Worm (Caenorhabditis elegans) whole organism, L1 larva: ENCODE data around the gene Y51H4A.5.

Experiments used
- C04F5.9 ChIP-seq: sonication (generic microtip); optimal IDR thresholded peaks from 2 replicates; lab custom pipeline; 2016; ENCODE audit warnings: missing genetic modification characterization, missing compliant biosample characterization
- C16A3.4 ChIP-seq: fragments of 150-350 bp; optimal IDR thresholded peaks from 2 replicates; lab custom pipeline; 2014; ENCODE audit warnings: missing biosample characterization, missing genetic modification characterization
- F16B12.6 ChIP-seq: fragments of 150-350 bp; optimal IDR thresholded peaks from 2 replicates; lab custom pipeline; 2014; ENCODE audit warnings: missing biosample characterization, missing genetic modification characterization
- aha-1 ChIP-seq: fragments of 150-350 bp; optimal IDR thresholded peaks from 2 replicates; lab custom pipeline; 2014; ENCODE audit warnings: missing biosample characterization, missing genetic modification characterization
- alr-1 ChIP-seq: fragments of 200-800 bp; sonication (Bioruptor generic); optimal IDR thresholded peaks from 2 replicates; lab custom pipeline; 2018; ENCODE audit warnings: borderline replicate concordance, mild to moderate bottlenecking, missing genetic modification characterization, missing compliant biosample characterization
- ceh-63 ChIP-seq: fragments of 200-800 bp; sonication (Bioruptor generic); optimal IDR thresholded peaks from 2 replicates; lab custom pipeline; 2018; ENCODE audit warnings: mild to moderate bottlenecking, missing genetic modification characterization, missing compliant biosample characterization
- ceh-90 ChIP-seq: sonication (generic microtip); optimal IDR thresholded peaks from 2 replicates; lab custom pipeline; 2016; ENCODE audit warnings: missing genetic modification characterization, missing compliant biosample characterization
- dpl-1 ChIP-seq, 3 experiments: fragments of 150-350 bp in 2 of 3; sonication (generic microtip) in 1 of 3; optimal IDR thresholded peaks; 2 replicates each; lab custom pipeline; 2014 to 2017; ENCODE audit warnings: missing biosample characterization in 3 of 3, missing genetic modification characterization in 3 of 3, missing genetic modification reagents in 3 of 3
- dsc-1 ChIP-seq: sonication (generic microtip); optimal IDR thresholded peaks from 2 replicates; lab custom pipeline; 2016; ENCODE audit warnings: mild to moderate bottlenecking, missing genetic modification characterization, missing compliant biosample characterization
- efl-1 ChIP-seq, 4 experiments: fragments of 150-350 bp; optimal IDR thresholded peaks in 3 of 4; peaks in 1 of 4; 1 replicate in 1 of 4; 2 replicates in 3 of 4; lab custom pipeline; 2014; ENCODE audit warnings: missing biosample characterization in 2 of 4, missing genetic modification characterization in 2 of 4, missing genetic modification reagents in 2 of 4
- egl-27 ChIP-seq, 2 experiments: fragments of 150-350 bp in 1 of 2; sonication (generic microtip); optimal IDR thresholded peaks; 3 replicates each; lab custom pipeline; 2017 to 2018; ENCODE audit warnings: missing biosample characterization in 2 of 2, missing genetic modification characterization in 2 of 2, missing genetic modification reagents in 2 of 2
- elt-2 ChIP-seq: sonication (generic microtip); optimal IDR thresholded peaks from 2 replicates; lab custom pipeline; 2016; ENCODE audit warnings: missing genetic modification characterization, mild to moderate bottlenecking, inconsistent platforms, missing compliant biosample characterization, missing genetic modification reagents
- elt-3 ChIP-seq, 6 experiments: fragments of 150-350 bp in 1 of 6; sonication (generic microtip); optimal IDR thresholded peaks; 2 replicates each; lab custom pipeline; 2017 to 2018; ENCODE audit warnings: missing biosample characterization in 6 of 6, missing genetic modification characterization in 6 of 6, inconsistent platforms in 1 of 6
- ets-5 ChIP-seq: fragments of 200-800 bp; sonication (Bioruptor generic); IDR thresholded peaks from 2 replicates; pipeline ENCODE4 v1.3.6; 2022; ENCODE audit warnings: missing genetic modification characterization, missing compliant biosample characterization
- fkh-10 ChIP-seq: sonication (generic microtip); optimal IDR thresholded peaks from 2 replicates; lab custom pipeline; 2017; ENCODE audit warnings: missing biosample characterization, missing genetic modification reagents, missing genetic modification characterization
- fkh-8 ChIP-seq: sonication (generic microtip); optimal IDR thresholded peaks from 2 replicates; lab custom pipeline; 2016; ENCODE audit warnings: mild to moderate bottlenecking, missing genetic modification characterization, missing compliant biosample characterization
- fos-1 ChIP-seq: fragments of 150-350 bp; optimal IDR thresholded peaks from 2 replicates; lab custom pipeline; 2014; ENCODE audit warnings: missing biosample characterization, missing genetic modification characterization
- grh-1 ChIP-seq: fragments of 200-800 bp; sonication (Bioruptor generic); IDR thresholded peaks from 2 replicates; pipeline ENCODE4 v1.3.6; 2022; ENCODE audit warnings: missing genetic modification reagents, missing genetic modification characterization, missing compliant biosample characterization
- lin-13 ChIP-seq: fragments of 150-350 bp; optimal IDR thresholded peaks from 2 replicates; lab custom pipeline; 2014; ENCODE audit warnings: missing biosample characterization, missing genetic modification reagents, missing genetic modification characterization
- lin-14 ChIP-seq: fragments of 200-800 bp; sonication (Bioruptor generic); optimal IDR thresholded peaks from 2 replicates; lab custom pipeline; 2018; ENCODE audit warnings: mild to moderate bottlenecking, missing genetic modification characterization, moderate library complexity, missing compliant biosample characterization
- lin-35 ChIP-seq, 2 experiments: fragments of 150-350 bp; optimal IDR thresholded peaks; 2 replicates each; lab custom pipeline; 2014; ENCODE audit warnings: missing biosample characterization in 2 of 2, missing genetic modification characterization in 2 of 2, missing genetic modification reagents in 2 of 2
- lin-39 ChIP-seq: fragments of 150-350 bp; optimal IDR thresholded peaks from 2 replicates; lab custom pipeline; 2014; ENCODE audit warnings: missing biosample characterization, missing genetic modification reagents, missing genetic modification characterization
- lir-3 ChIP-seq: sonication (generic microtip); optimal IDR thresholded peaks from 2 replicates; lab custom pipeline; 2016; ENCODE audit warnings: mild to moderate bottlenecking, missing genetic modification characterization, moderate library complexity, missing compliant biosample characterization; ENCODE audit not compliant: poor library complexity
- lsy-2 ChIP-seq, 2 experiments: fragments of 150-350 bp; optimal IDR thresholded peaks; 2 replicates each; lab custom pipeline; 2014; ENCODE audit warnings: missing biosample characterization in 2 of 2, missing genetic modification characterization in 2 of 2
- mab-9 ChIP-seq: fragments of 200-800 bp; sonication (Bioruptor generic); IDR thresholded peaks from 2 replicates; pipeline ENCODE4 v1.3.6; 2022; ENCODE audit warnings: missing genetic modification reagents, missing genetic modification characterization, missing compliant biosample characterization
- mef-2 ChIP-seq: fragments of 150-350 bp; optimal IDR thresholded peaks from 2 replicates; lab custom pipeline; 2014; ENCODE audit warnings: missing biosample characterization, missing genetic modification characterization
- mep-1 ChIP-seq: fragments of 150-350 bp; optimal IDR thresholded peaks from 2 replicates; lab custom pipeline; 2014; ENCODE audit warnings: missing biosample characterization, missing genetic modification characterization
- nhr-19 ChIP-seq: fragments of 200-800 bp; sonication (Bioruptor generic); conservative IDR thresholded peaks from 2 replicates; pipeline ENCODE4 v1.3.6; 2022; ENCODE audit warnings: missing genetic modification characterization, missing compliant biosample characterization
- nhr-20 ChIP-seq: sonication (generic microtip); optimal IDR thresholded peaks from 2 replicates; lab custom pipeline; 2016; ENCODE audit warnings: mild to moderate bottlenecking, missing genetic modification characterization, missing compliant biosample characterization
- nhr-47 ChIP-seq: sonication (generic microtip); optimal IDR thresholded peaks from 2 replicates; lab custom pipeline; 2016; ENCODE audit warnings: mild to moderate bottlenecking, missing genetic modification characterization, moderate library complexity, missing compliant biosample characterization
- nhr-77 ChIP-seq: fragments of 150-350 bp; optimal IDR thresholded peaks from 2 replicates; lab custom pipeline; 2014; ENCODE audit warnings: missing biosample characterization, missing genetic modification characterization
- nhr-85 ChIP-seq: sonication (generic microtip); peaks from one replicate; lab custom pipeline; 2016; ENCODE audit warnings: missing genetic modification characterization, inconsistent platforms, missing compliant biosample characterization
- nhr-90 ChIP-seq: sonication (generic microtip); optimal IDR thresholded peaks from 2 replicates; lab custom pipeline; 2016; ENCODE audit warnings: mild to moderate bottlenecking, missing genetic modification characterization, missing compliant biosample characterization; ENCODE audit not compliant: poor library complexity
- pag-3 ChIP-seq: sonication (generic microtip); optimal IDR thresholded peaks from 2 replicates; lab custom pipeline; 2017; ENCODE audit warnings: missing genetic modification characterization, mild to moderate bottlenecking, missing compliant biosample characterization, antibody characterized with exemption, borderline replicate concordance; ENCODE audit not compliant: insufficient read depth
- pax-3 ChIP-seq: fragments of 200-800 bp; sonication (Bioruptor generic); optimal IDR thresholded peaks from 2 replicates; lab custom pipeline; 2018; ENCODE audit warnings: mild to moderate bottlenecking, missing genetic modification characterization, moderate library complexity, missing compliant biosample characterization
- rnt-1 ChIP-seq: sonication (generic microtip); optimal IDR thresholded peaks from 2 replicates; lab custom pipeline; 2016; ENCODE audit warnings: mild to moderate bottlenecking, missing genetic modification characterization, moderate library complexity, missing compliant biosample characterization
- snpc-4 ChIP-seq: fragments of 150-350 bp; optimal IDR thresholded peaks from 2 replicates; lab custom pipeline; 2014; ENCODE audit warnings: missing biosample characterization, missing genetic modification characterization
- sox-4 ChIP-seq: sonication (generic microtip); optimal IDR thresholded peaks from 2 replicates; lab custom pipeline; 2016; ENCODE audit warnings: missing genetic modification characterization, missing compliant biosample characterization
- swsn-7 ChIP-seq: sonication (generic microtip); optimal IDR thresholded peaks from 2 replicates; lab custom pipeline; 2016; ENCODE audit warnings: missing genetic modification characterization, missing compliant biosample characterization
- tbx-2 ChIP-seq: sonication (generic microtip); optimal IDR thresholded peaks from 2 replicates; lab custom pipeline; 2016; ENCODE audit warnings: missing genetic modification characterization, missing compliant biosample characterization
- unc-130 ChIP-seq: fragments of 150-350 bp; optimal IDR thresholded peaks from 2 replicates; lab custom pipeline; 2017; ENCODE audit warnings: missing biosample characterization, missing genetic modification characterization, inconsistent platforms
- unc-86 ChIP-seq: sonication (generic microtip); optimal IDR thresholded peaks from 2 replicates; lab custom pipeline; 2016; ENCODE audit warnings: missing genetic modification characterization, missing compliant biosample characterization
- zag-1 ChIP-seq: fragments of 150-350 bp; optimal IDR thresholded peaks from 2 replicates; lab custom pipeline; 2014; ENCODE audit warnings: missing biosample characterization, missing genetic modification characterization
- ztf-11 ChIP-seq, 2 experiments: sonication (generic microtip); optimal IDR thresholded peaks; 2 replicates each; lab custom pipeline; 2016 to 2017; ENCODE audit warnings: missing genetic modification characterization in 2 of 2, missing biosample characterization in 1 of 2, missing compliant biosample characterization in 1 of 2
- ztf-4 ChIP-seq: fragments of 150-350 bp; optimal IDR thresholded peaks from 2 replicates; lab custom pipeline; 2014; ENCODE audit warnings: missing biosample characterization, missing genetic modification characterization

Y51H4A.5 gene

DNA sequence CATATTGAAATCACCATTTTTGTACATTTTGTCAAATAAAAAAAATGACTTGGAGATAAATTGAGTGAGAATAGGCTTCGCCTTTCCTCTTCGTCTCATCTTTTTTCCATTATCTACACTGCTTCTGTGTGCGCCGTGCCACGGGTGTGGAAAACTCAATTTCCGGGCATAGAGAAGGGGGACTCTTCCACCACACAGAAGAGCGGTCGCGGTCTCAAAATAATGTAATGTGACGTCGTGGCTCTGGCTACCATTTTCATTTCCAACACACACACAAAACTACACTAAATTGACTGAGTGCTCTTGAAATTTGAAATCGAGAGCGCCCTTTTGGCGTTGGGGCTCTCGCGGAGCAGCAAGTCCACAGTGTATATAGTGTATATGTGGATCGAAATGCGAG, 31.9 kb downstream of the Y51H4A.5 start:
- TF ChIP-seq tbx-2 (no peak), dsc-1 (tag; lab: Kevin White, UChicago) (peak; percentile 5), nhr-85 (tag; lab: Kevin White, UChicago) (peak; percentile 41), efl-1 (optimal IDR thresholded peaks at IDR 0.05; lab: Kevin White, UChicago) (no peak), efl-1 (GFP tag; optimal IDR thresholded peaks at IDR 0.05 in 1 of 2; lab: Kevin White, UChicago) (peak in 1 of 2 experiments; percentile 30), lin-39 (tag; lab: Kevin White, UChicago) (no peak), lin-14 (GFP tag; lab: Kevin White, UChicago) (peak; percentile 65), fkh-10 (GFP tag; lab: Kevin White, UChicago) (peak; percentile 42)

DNA sequence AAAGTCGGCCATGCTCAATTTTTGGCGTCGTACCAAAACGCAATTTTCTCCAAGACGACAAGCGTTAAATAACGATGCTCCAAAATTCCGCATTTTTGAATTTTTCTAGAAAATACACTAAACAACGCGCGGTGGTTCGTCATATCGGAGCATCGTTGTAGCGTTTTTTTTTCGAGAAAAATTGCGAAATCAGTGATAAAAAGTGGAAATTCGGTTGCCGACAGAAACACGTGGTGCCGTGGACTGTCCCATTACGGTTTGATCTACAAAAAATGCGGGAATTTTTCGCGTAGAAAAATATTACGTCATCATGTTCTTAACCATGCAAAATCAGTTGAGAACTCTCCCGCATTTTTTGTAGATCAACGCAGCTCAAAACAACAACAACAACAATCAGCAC, 33.0 kb downstream of the Y51H4A.5 start:
- no peak for TF ChIP-seq rnt-1 (tag; lab: Kevin White, UChicago)
- TF ChIP-seq swsn-7 (tag; lab: Kevin White, UChicago), result no peak
- no peak for TF ChIP-seq lsy-2 (tag; optimal IDR thresholded peaks at IDR 0.05; lab: Kevin White, UChicago)
- TF ChIP-seq unc-130 (tag; lab: Kevin White, UChicago), result no peak
- TF ChIP-seq lin-35 (GFP tag; optimal IDR thresholded peaks at IDR 0.05; lab: Kevin White, UChicago), result no peak
- no peak for TF ChIP-seq aha-1 (tag; lab: Kevin White, UChicago)
- TF ChIP-seq mab-9 (GFP tag; lab: Robert Waterston, UW), result no peak
- no peak for TF ChIP-seq nhr-77 (tag; lab: Kevin White, UChicago)
- no peak for TF ChIP-seq ztf-4 (tag; lab: Kevin White, UChicago)
- no peak for TF ChIP-seq zag-1 (tag; lab: Kevin White, UChicago)
- TF ChIP-seq, all 84 proteins: peak for 0

DNA sequence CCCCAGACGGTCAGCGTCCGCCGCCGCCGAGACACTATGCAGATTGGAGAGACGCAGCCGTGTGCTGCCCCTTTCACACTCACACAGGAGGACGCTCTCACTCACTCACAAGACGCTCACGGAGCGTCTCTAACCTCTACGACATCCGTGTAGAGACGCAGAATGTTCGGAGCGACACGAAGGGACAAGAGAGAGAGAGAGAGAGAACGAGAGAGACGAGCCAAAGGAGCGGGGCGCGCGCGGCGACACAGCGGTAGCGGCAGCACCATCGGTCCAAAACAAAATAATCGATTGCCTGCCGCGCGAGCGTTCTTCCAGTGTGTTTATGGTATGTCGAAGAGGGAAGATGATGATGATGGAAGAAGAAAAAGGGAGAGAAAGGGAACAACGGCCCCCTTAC, 33.6 kb downstream of the Y51H4A.5 start:
- TF ChIP-seq ztf-4 (tag; lab: Kevin White, UChicago) (peak; percentile 48), aha-1 (tag; lab: Kevin White, UChicago) (peak; percentile 41), nhr-90 (peak; percentile 85), lin-14 (GFP tag; lab: Kevin White, UChicago) (peak; percentile 96), fkh-10 (GFP tag; lab: Kevin White, UChicago) (no peak), elt-3 (tag; optimal IDR thresholded peaks at IDR 0.05; lab: Kevin White, UChicago) (no peak), unc-86 (peak; percentile 86), ceh-63 (no peak), lin-13 (GFP tag; lab: Kevin White, UChicago) (peak; percentile 55), grh-1 (GFP tag; lab: Robert Waterston, UW) (peak; percentile 43), egl-27 (tag; optimal IDR thresholded peaks at IDR 0.05; lab: Kevin White, UChicago) (peak in 1 of 2 experiments; percentile 14), nhr-85 (tag; lab: Kevin White, UChicago) (peak; percentile 91), nhr-19 (peak; percentile 74), nhr-20 (tag; lab: Kevin White, UChicago) (peak; percentile 91), nhr-77 (tag; lab: Kevin White, UChicago) (peak; percentile 69), pax-3 (tag; lab: Kevin White, UChicago) (no peak), mef-2 (tag; lab: Kevin White, UChicago) (peak; percentile 60), snpc-4 (tag; lab: Kevin White, UChicago) (peak; percentile 62), fkh-8 (tag; lab: Kevin White, UChicago) (peak; percentile 89), nhr-47 (tag; lab: Kevin White, UChicago) (peak; percentile 87), ztf-11 (tag; optimal IDR thresholded peaks at IDR 0.05; lab: Kevin White, UChicago) (peak in 1 of 2 experiments; percentile 71), lir-3 (no peak), ets-5 (GFP tag; lab: Robert Waterston, UW) (no peak), C16A3.4 (tag; lab: Kevin White, UChicago) (peak; percentile 58), swsn-7 (tag; lab: Kevin White, UChicago) (peak; percentile 89), fos-1 (tag; lab: Kevin White, UChicago) (peak; percentile 90), elt-2 (tag; lab: Kevin White, UChicago) (peak; percentile 47), F16B12.6 (tag; lab: Kevin White, UChicago) (no peak), dsc-1 (tag; lab: Kevin White, UChicago) (peak; percentile 59), mep-1 (peak; percentile 81), ceh-90 (tag; lab: Kevin White, UChicago) (no peak), dpl-1 (GFP tag; optimal IDR thresholded peaks at IDR 0.05; lab: Kevin White, UChicago) (peak in 2 of 3 experiments; percentile 34 to 40), sox-4 (tag; lab: Kevin White, UChicago) (peak; percentile 64), pag-3 (no peak), tbx-2 (peak; percentile 84), alr-1 (tag; lab: Kevin White, UChicago) (no peak), C04F5.9 (tag; lab: Kevin White, UChicago) (peak; percentile 10), lsy-2 (tag; optimal IDR thresholded peaks at IDR 0.05; lab: Kevin White, UChicago) (peak; percentile 74 to 86)
